Worm (Caenorhabditis elegans): ENCODE measurements around the gene C54E10.11.

DNA sequence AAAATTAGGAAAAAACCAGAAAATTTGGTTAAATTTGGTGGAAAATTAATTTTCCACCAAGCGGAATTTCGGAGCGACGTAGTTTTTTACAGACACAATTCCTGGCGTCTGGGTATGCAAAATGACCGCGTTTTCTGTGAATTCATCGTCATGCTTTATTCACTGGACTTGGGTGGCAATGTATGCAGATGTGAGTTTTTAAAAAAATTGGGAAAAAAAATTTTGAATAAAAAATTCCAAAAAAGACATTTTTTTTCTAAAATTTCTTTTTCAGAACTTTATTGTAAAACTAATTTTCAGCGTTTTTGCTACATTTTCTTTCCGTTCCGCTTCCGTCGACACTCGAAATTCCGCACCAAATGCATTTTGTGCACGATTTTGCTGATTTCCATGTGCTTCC, 9.4 kb upstream of the C54E10.11 start, which contains the start of gene C54E10.7:
- TF ChIP-seq ztf-11 (tag; optimal IDR thresholded peaks at IDR 0.05) = no peak
- TF ChIP-seq elt-3 (tag; optimal IDR thresholded peaks at IDR 0.05) = no peak
- TF ChIP-seq hlh-17 (GFP tag; optimal IDR thresholded peaks at IDR 0.05; ENCODE audit: borderline replicate concordance) = no peak
- no peak for TF ChIP-seq snu-23 (GFP tag; optimal IDR thresholded peaks at IDR 0.05)
- no peak for TF ChIP-seq alr-1 (tag; optimal IDR thresholded peaks at IDR 0.05; ENCODE audit: borderline replicate concordance)
- TF ChIP-seq ama-1 (optimal IDR thresholded peaks at IDR 0.05) = no peak
- TF ChIP-seq vab-15 (tag; optimal IDR thresholded peaks at IDR 0.05) = no peak
- no peak for TF ChIP-seq lin-13 (GFP tag; optimal IDR thresholded peaks at IDR 0.05)
- no peak for TF ChIP-seq lin-14 (GFP tag; optimal IDR thresholded peaks at IDR 0.05)
- TF ChIP-seq unc-62 (GFP tag; optimal IDR thresholded peaks at IDR 0.05) = no peak

Measured in whole organism, L1 larva.